Worm (Caenorhabditis elegans) whole organism, L3 larva: ENCODE data around the gene fbxa-47.

Experiments
- fos-1 ChIP-seq: fragments of 150-350 bp; optimal IDR thresholded peaks from 2 replicates; lab custom pipeline; 2014; ENCODE audit warnings: missing biosample characterization, missing genetic modification characterization
- jun-1 ChIP-seq: fragments of 150-350 bp; optimal IDR thresholded peaks from 2 replicates; lab custom pipeline; 2014; ENCODE audit warnings: missing biosample characterization, missing genetic modification reagents, missing genetic modification characterization
- nhr-237 ChIP-seq: fragments of 150-350 bp; optimal IDR thresholded peaks from 2 replicates; lab custom pipeline; 2014; ENCODE audit warnings: missing biosample characterization, missing genetic modification characterization
- nhr-77 ChIP-seq: fragments of 150-350 bp; optimal IDR thresholded peaks from 2 replicates; lab custom pipeline; 2014; ENCODE audit warnings: missing biosample characterization, missing genetic modification characterization

DNA sequence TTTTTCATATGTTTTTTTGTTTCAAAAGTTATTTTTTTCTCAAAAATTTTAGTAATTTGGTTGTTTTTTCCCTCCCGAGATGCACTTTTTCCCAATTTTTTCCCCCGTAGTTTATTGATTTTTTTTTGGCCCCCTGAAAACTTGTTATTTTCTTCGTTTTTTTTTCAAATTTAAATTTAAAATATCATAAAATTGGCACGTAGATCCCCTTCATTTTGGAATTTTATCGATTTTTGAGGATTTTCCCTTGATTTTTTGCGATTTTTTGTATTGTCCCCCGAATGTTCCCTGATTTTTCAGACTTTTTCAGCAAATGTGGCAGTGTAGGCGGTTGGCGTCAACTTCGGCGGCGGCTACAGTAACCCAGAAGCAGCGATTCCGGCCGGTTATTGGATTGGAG lies 34.6 kb downstream of the fbxa-47 start, which contains the start of gene C39B5.6:
- TF ChIP-seq nhr-77 (tag; lab: Kevin White, UChicago) (no peak), nhr-237 (tag; lab: Kevin White, UChicago) (no peak), jun-1 (no peak), fos-1 (tag; lab: Kevin White, UChicago) (no peak)
